Fruit fly (Drosophila melanogaster): ENCODE results near the gene CG7377.

The CG7377 gene

dm6 chr3L:11626229-11626826, 36.8 kb downstream of the CG7377 start, which contains the start of gene PCID2:
Gene PCID2 (plus strand): TSS chr3L:11626441.
- TF ChIP-seq insv (optimal IDR thresholded peaks at IDR 0.05) (no peak), psq (optimal IDR thresholded peaks at IDR 0.05) (no peak), h (optimal IDR thresholded peaks at IDR 0.05) (no peak), ttk (optimal IDR thresholded peaks at IDR 0.05) (no peak), Myc (optimal IDR thresholded peaks at IDR 0.05) (no peak), Sin3A (optimal IDR thresholded peaks at IDR 0.05) (no peak)

DNA sequence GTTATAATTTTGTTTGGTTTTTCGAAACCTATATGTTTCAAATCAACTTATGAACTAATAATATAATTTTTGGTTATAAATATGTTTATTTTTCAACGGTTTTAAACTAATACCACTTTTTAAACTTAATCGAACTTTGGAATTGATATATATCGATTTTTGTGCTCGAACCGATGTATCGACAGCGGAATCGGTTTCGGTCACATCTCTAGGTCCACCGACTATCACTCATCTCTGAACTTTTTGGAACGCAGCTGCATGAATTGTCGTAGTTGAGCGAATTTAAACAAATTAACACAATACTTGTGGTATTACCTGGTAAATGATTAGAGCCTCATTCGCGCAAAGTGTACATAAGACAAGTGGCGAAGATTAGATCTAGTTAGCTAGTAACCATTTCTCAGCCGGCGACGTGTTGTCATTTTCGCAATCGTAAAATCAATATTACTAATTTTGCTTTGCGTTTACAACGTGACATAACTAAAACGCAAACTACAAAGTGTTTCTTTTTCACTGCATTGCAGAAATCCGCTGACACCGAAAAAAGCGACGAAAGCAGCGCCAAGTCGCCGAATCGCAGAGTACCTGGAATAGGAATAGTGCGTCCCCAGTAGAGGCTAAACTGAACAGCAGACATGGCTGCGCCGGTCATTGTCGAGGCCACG, 38.5 kb downstream of the CG7377 start, which contains the start of gene Apt1:
Apt1 (plus strand) TSS at position 219 of the 665 bp plus-strand sequence.
- TF ChIP-seq psq (optimal IDR thresholded peaks at IDR 0.05) (no peak), ttk (optimal IDR thresholded peaks at IDR 0.05) (no peak), Myc (optimal IDR thresholded peaks at IDR 0.05) (no peak)

DNA sequence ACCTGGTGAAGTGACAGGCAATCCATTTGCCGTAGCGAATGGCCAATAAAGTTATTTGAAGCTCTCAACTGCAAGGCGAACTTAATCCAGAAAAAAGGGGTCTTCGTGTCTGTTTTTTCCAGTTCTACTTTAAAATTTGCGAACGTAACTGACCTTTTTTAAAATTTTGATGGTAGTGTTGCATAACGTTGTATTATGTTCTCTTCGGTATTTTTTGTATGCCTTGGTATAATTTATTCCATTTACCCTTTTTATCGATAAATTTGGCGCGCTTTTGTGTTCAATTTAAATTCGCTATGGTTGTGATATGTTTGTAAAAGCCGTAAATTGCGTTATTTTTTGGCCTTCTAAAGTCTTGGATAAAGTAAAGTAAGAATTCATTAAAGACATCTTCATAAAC, 41.2 kb downstream of the CG7377 start:
- TF ChIP-seq ttk (optimal IDR thresholded peaks at IDR 0.05) (no peak), h (optimal IDR thresholded peaks at IDR 0.05) (no peak), Sin3A (optimal IDR thresholded peaks at IDR 0.05) (no peak), psq (optimal IDR thresholded peaks at IDR 0.05) (no peak), Myc (optimal IDR thresholded peaks at IDR 0.05) (no peak), insv (optimal IDR thresholded peaks at IDR 0.05) (no peak)

DNA sequence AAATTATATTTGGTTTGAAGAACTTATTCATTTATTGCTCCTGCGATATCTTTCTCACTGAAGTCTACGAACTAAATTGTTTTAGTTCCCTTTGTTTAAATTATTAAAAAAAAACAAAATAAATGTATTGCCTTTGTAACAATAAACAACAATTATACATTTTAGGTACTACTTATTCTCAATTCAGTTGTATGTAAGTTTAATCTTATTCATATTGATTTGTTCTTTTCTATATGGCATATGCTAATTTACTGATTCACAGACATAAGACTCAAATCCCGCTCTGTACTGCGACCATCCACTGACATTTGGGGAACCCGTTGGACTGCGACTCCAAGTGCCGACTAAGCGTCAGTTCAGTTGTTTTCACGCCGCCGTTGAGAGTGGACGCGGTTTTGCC, 41.6 kb downstream of the CG7377 start, which contains the start of gene CG32091:
CG32091 (plus strand) TSS at position 301 of the 400 bp plus-strand sequence.
- TF ChIP-seq h (optimal IDR thresholded peaks at IDR 0.05) = no peak
- TF ChIP-seq ttk (optimal IDR thresholded peaks at IDR 0.05) = no peak
- no peak for TF ChIP-seq psq (optimal IDR thresholded peaks at IDR 0.05)
- TF ChIP-seq Myc (optimal IDR thresholded peaks at IDR 0.05) = no peak
- TF ChIP-seq insv (optimal IDR thresholded peaks at IDR 0.05) = no peak
- no peak for TF ChIP-seq Sin3A (optimal IDR thresholded peaks at IDR 0.05)

dm6 chr3L:11634551-11634950, 45.1 kb downstream of the CG7377 start:
- TF ChIP-seq insv (optimal IDR thresholded peaks at IDR 0.05) (no peak), psq (optimal IDR thresholded peaks at IDR 0.05) (no peak), h (optimal IDR thresholded peaks at IDR 0.05) (no peak), ttk (optimal IDR thresholded peaks at IDR 0.05) (no peak), Myc (optimal IDR thresholded peaks at IDR 0.05) (no peak), Sin3A (optimal IDR thresholded peaks at IDR 0.05) (no peak)

DNA sequence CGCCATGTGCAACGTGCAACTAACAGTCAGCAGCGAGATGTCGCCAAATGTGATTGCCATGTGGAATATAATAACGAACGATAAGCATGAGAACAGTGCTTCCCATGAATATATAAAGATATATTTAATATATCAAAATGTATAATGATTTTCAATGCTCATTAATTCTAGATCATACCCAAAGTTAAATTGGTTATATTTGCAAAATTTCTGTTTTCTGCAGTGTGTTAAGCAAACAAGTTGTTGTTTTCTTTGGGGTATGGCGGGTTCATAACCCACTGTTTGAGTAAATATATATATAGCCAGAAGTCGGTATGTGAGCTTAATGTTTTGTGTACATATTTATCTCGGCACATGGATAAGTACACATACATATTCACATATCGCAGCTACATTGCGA, 47.3 kb downstream of the CG7377 start:
- TF ChIP-seq psq (optimal IDR thresholded peaks at IDR 0.05) (no peak), Myc (optimal IDR thresholded peaks at IDR 0.05) (no peak), insv (optimal IDR thresholded peaks at IDR 0.05) (no peak), h (optimal IDR thresholded peaks at IDR 0.05) (no peak), Sin3A (optimal IDR thresholded peaks at IDR 0.05) (no peak), ttk (optimal IDR thresholded peaks at IDR 0.05) (no peak)
